Worm (Caenorhabditis elegans): ENCODE results near the gene F13A2.9.

DNA sequence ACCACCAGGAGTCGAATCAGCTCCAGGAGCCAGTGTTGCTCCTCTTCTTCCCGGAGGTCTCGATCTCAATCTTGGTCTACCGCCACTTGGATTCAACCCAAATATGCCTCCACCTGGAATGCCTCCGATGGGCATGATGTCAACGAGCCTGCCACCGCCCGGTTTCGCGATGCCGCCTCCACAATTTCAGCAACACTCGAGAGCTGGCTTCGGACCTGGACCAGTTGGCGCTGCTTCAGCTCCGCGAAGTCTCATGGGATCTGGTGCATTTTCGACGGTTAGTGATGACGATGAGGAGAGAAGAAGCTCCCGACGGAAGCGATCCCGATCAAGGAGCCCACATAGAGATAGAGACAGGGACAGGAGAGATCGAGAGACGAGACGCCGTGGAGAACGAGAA lies 14.3 kb downstream of the F13A2.9 start:
- TF ChIP-seq tbx-2 (tag; optimal IDR thresholded peaks at IDR 0.05) = no peak
- TF ChIP-seq ztf-4 (tag; optimal IDR thresholded peaks at IDR 0.05) = no peak
- TF ChIP-seq ceh-82 (tag; optimal IDR thresholded peaks at IDR 0.05) = no peak
- TF ChIP-seq pha-4 (tag; optimal IDR thresholded peaks at IDR 0.05) = no peak
- TF ChIP-seq ama-1 (optimal IDR thresholded peaks at IDR 0.05) = no peak
- no peak for TF ChIP-seq nhr-11 (tag; optimal IDR thresholded peaks at IDR 0.05)
- TF ChIP-seq mdl-1 (tag; optimal IDR thresholded peaks at IDR 0.05) = no peak
- TF ChIP-seq fos-1 (tag; optimal IDR thresholded peaks at IDR 0.05) = no peak

Measured in whole organism, L3 larva.